Fruit fly (Drosophila melanogaster) whole organism, embryonic: Measurements from ENCODE around the gene mgr.

Source experiments
- Bdp1 ChIP-seq: fragments of 200-800 bp; sonication (Bioruptor generic); optimal IDR thresholded peaks from 3 replicates; lab custom pipeline; 2016; ENCODE audit warnings: missing biosample characterization, missing genetic modification characterization
- CG10147 ChIP-seq: fragments of 200-800 bp; sonication (Bioruptor generic); optimal IDR thresholded peaks from 2 replicates; lab custom pipeline; 2019; ENCODE audit warnings: missing biosample characterization, mild to moderate bottlenecking, missing genetic modification characterization, moderate library complexity
- CG11085 ChIP-seq: fragments of 200-800 bp; sonication (Bioruptor generic); IDR thresholded peaks from 2 replicates; pipeline ENCODE4 v1.3.6; 2022; ENCODE audit warnings: missing biosample characterization, missing genetic modification characterization
- CG11398 ChIP-seq: fragments of 200-800 bp; sonication (Bioruptor generic); optimal IDR thresholded peaks from 2 replicates; lab custom pipeline; 2016; ENCODE audit warnings: missing biosample characterization, missing genetic modification characterization
- CG11504 ChIP-seq: fragments of 200-800 bp; sonication (Bioruptor generic); optimal IDR thresholded peaks from 3 replicates; lab custom pipeline; 2019; ENCODE audit warnings: missing biosample characterization, mild to moderate bottlenecking, missing genetic modification characterization, moderate library complexity
- CG11560 ChIP-seq: fragments of 200-800 bp; sonication (Bioruptor generic); IDR thresholded peaks from 3 replicates; pipeline ENCODE4 v1.3.6; 2022; ENCODE audit warnings: missing biosample characterization, missing genetic modification characterization
- CG11696 ChIP-seq: fragments of 200-800 bp; sonication (Bioruptor generic); IDR thresholded peaks from 2 replicates; pipeline ENCODE4 v1.3.6; 2022; ENCODE audit warnings: missing biosample characterization, missing genetic modification characterization
- CG13287 ChIP-seq: fragments of 200-800 bp; sonication (Bioruptor generic); IDR thresholded peaks from 2 replicates; pipeline ENCODE4 v1.3.6; 2022; ENCODE audit warnings: missing biosample characterization, missing genetic modification characterization; ENCODE audit not compliant: partially characterized antibody
- CG14441 ChIP-seq: fragments of 200-800 bp; sonication (Bioruptor generic); IDR thresholded peaks from 2 replicates; pipeline ENCODE4 v1.3.6; 2022; ENCODE audit warnings: missing biosample characterization, missing genetic modification characterization
- CG14860 ChIP-seq: fragments of 200-800 bp; sonication (Bioruptor generic); IDR thresholded peaks from 3 replicates; pipeline ENCODE4 v1.3.6; 2022; ENCODE audit warnings: missing biosample characterization, missing genetic modification characterization; ENCODE audit not compliant: partially characterized antibody
- CG15696 ChIP-seq: fragments of 200-800 bp; sonication (Bioruptor generic); optimal IDR thresholded peaks from 2 replicates; lab custom pipeline; 2019; ENCODE audit warnings: missing biosample characterization, mild to moderate bottlenecking, missing genetic modification characterization, moderate library complexity
- CG16779 ChIP-seq: fragments of 200-800 bp; sonication (Bioruptor generic); IDR thresholded peaks from 2 replicates; pipeline ENCODE4 v1.3.6; 2022; ENCODE audit warnings: missing biosample characterization, missing genetic modification characterization
- CG18599 ChIP-seq: fragments of 200-800 bp; sonication (Bioruptor generic); optimal IDR thresholded peaks from 3 replicates; lab custom pipeline; 2017; ENCODE audit warnings: missing biosample characterization, missing genetic modification characterization, mild to moderate bottlenecking, moderate library complexity, missing genetic modification reagents
- CG2116 ChIP-seq: fragments of 200-800 bp; sonication (Bioruptor generic); optimal IDR thresholded peaks from 3 replicates; lab custom pipeline; 2018; ENCODE audit warnings: missing biosample characterization, mild to moderate bottlenecking, missing genetic modification characterization
- CG33213 ChIP-seq: fragments of 200-800 bp; sonication (Bioruptor generic); optimal IDR thresholded peaks from 3 replicates; lab custom pipeline; 2016; ENCODE audit warnings: missing biosample characterization, missing genetic modification characterization
- CG3726 ChIP-seq: fragments of 200-800 bp; sonication (Bioruptor generic); IDR thresholded peaks from 3 replicates; pipeline ENCODE4, ENCODE4 v1.3.6; 2022; ENCODE audit warnings: missing biosample characterization, missing genetic modification characterization
- CG4404 ChIP-seq: fragments of 200-800 bp; sonication (Bioruptor generic); IDR thresholded peaks from 2 replicates; pipeline ENCODE4 v1.3.6; 2022; ENCODE audit warnings: missing biosample characterization, missing genetic modification characterization
- CG4707 ChIP-seq: fragments of 200-800 bp; sonication (Bioruptor generic); optimal IDR thresholded peaks from 2 replicates; lab custom pipeline; 2018; ENCODE audit warnings: missing biosample characterization, mild to moderate bottlenecking, missing genetic modification characterization, moderate library complexity
- CG6854 ChIP-seq: fragments of 200-800 bp; sonication (Bioruptor generic); optimal IDR thresholded peaks from 3 replicates; lab custom pipeline; 2017; ENCODE audit warnings: missing biosample characterization, mild to moderate bottlenecking, missing genetic modification characterization
- CG7271 ChIP-seq: fragments of 200-800 bp; sonication (Bioruptor generic); optimal IDR thresholded peaks from 2 replicates; lab custom pipeline; 2018; ENCODE audit warnings: missing biosample characterization, mild to moderate bottlenecking, missing genetic modification characterization, moderate library complexity
- CG8388 ChIP-seq: fragments of 200-800 bp; sonication (Bioruptor generic); optimal IDR thresholded peaks from 2 replicates; lab custom pipeline; 2019; ENCODE audit warnings: missing biosample characterization, mild to moderate bottlenecking, missing genetic modification characterization, moderate library complexity
- CG8478 ChIP-seq: fragments of >200 bp; optimal IDR thresholded peaks from 2 replicates; lab custom pipeline; 2018
- D19A ChIP-seq: fragments of 200-800 bp; optimal IDR thresholded peaks from 3 replicates; lab custom pipeline; 2019; ENCODE audit warnings: missing biosample characterization, mild to moderate bottlenecking, missing genetic modification characterization, moderate library complexity
- Dbx ChIP-seq: fragments of 200-800 bp; sonication (Bioruptor generic); IDR thresholded peaks from 3 replicates; pipeline ENCODE4 v1.3.6; 2022; ENCODE audit warnings: missing biosample characterization, missing genetic modification characterization
- Dll ChIP-seq: fragments of 200-800 bp; sonication (Bioruptor generic); IDR thresholded peaks from 4 replicates; pipeline ENCODE4 v1.3.6; 2022; ENCODE audit warnings: missing biosample characterization, missing genetic modification characterization; ENCODE audit not compliant: partially characterized antibody
- Dp ChIP-seq: fragments of 200-800 bp; sonication (Bioruptor generic); optimal IDR thresholded peaks from 2 replicates; lab custom pipeline; 2018; ENCODE audit warnings: missing biosample characterization, mild to moderate bottlenecking, missing genetic modification characterization, moderate library complexity
- Kr ChIP-seq: fragments of 200-800 bp; sonication (Bioruptor generic); optimal IDR thresholded peaks from 2 replicates; lab custom pipeline; 2017; ENCODE audit warnings: missing biosample characterization, mild to moderate bottlenecking, missing genetic modification characterization
- PHDP ChIP-seq: fragments of 200-800 bp; sonication (Bioruptor generic); optimal IDR thresholded peaks from 3 replicates; lab custom pipeline; 2018; ENCODE audit warnings: missing biosample characterization, mild to moderate bottlenecking, missing genetic modification characterization, moderate library complexity
- Usf ChIP-seq: fragments of 200-800 bp; sonication (Bioruptor generic); optimal IDR thresholded peaks from 2 replicates; lab custom pipeline; 2017; ENCODE audit warnings: missing genotype, missing biosample characterization, missing genetic modification characterization
- ara ChIP-seq: fragments of 200-800 bp; sonication (Bioruptor generic); IDR thresholded peaks from 2 replicates; pipeline ENCODE4 v1.3.6; 2022; ENCODE audit warnings: missing biosample characterization, missing genetic modification characterization
- caup ChIP-seq: fragments of 200-800 bp; sonication (Bioruptor generic); optimal IDR thresholded peaks from 3 replicates; lab custom pipeline; 2017; ENCODE audit warnings: missing biosample characterization, mild to moderate bottlenecking, missing genetic modification characterization, moderate library complexity; ENCODE audit not compliant: severe bottlenecking
- croc ChIP-seq: fragments of 200-800 bp; sonication (Bioruptor generic); conservative IDR thresholded peaks from 3 replicates; pipeline ENCODE4 v1.3.6; 2022; ENCODE audit warnings: missing biosample characterization, missing genetic modification characterization
- dan ChIP-seq: fragments of 200-800 bp; sonication (Bioruptor generic); IDR thresholded peaks from 2 replicates; pipeline ENCODE4 v1.3.6; 2022; ENCODE audit warnings: missing biosample characterization, missing genetic modification characterization
- dpn ChIP-seq, 2 experiments: fragments of 200-800 bp; sonication (Bioruptor generic); optimal IDR thresholded peaks; 3 replicates each; lab custom pipeline; 2016; ENCODE audit warnings: missing biosample characterization in 2 of 2, missing genetic modification characterization in 2 of 2
- exex ChIP-seq: fragments of 200-800 bp; sonication (Bioruptor generic); optimal IDR thresholded peaks from 4 replicates; lab custom pipeline; 2018; ENCODE audit warnings: missing biosample characterization, mild to moderate bottlenecking, missing genetic modification characterization, moderate library complexity
- eyg ChIP-seq: fragments of 200-800 bp; sonication (Bioruptor generic); optimal IDR thresholded peaks from 3 replicates; lab custom pipeline; 2016; ENCODE audit warnings: missing biosample characterization, missing genetic modification characterization
- fd64A ChIP-seq: fragments of 200-800 bp; sonication (Bioruptor generic); optimal IDR thresholded peaks from 3 replicates; lab custom pipeline; 2018; ENCODE audit warnings: missing biosample characterization, mild to moderate bottlenecking, missing genetic modification characterization
- hbn ChIP-seq: fragments of 200-800 bp; sonication (Bioruptor generic); IDR thresholded peaks from 2 replicates; pipeline ENCODE4 v1.3.6; 2022; ENCODE audit warnings: missing biosample characterization, missing genetic modification characterization; ENCODE audit not compliant: partially characterized antibody
- inv ChIP-seq: fragments of 200-800 bp; sonication (Bioruptor generic); IDR thresholded peaks from 2 replicates; pipeline ENCODE4 v1.3.6; 2022; ENCODE audit warnings: missing biosample characterization, missing genetic modification characterization; ENCODE audit not compliant: partially characterized antibody
- lmd ChIP-seq: fragments of 200-800 bp; sonication (Bioruptor generic); IDR thresholded peaks from 2 replicates; pipeline ENCODE4 v1.3.6; 2022; ENCODE audit warnings: missing biosample characterization, missing genetic modification characterization
- nerfin-2 ChIP-seq: fragments of 200-800 bp; sonication (Bioruptor generic); IDR thresholded peaks from 2 replicates; pipeline ENCODE4 v1.3.6; 2022; ENCODE audit warnings: missing biosample characterization, missing genetic modification characterization; ENCODE audit not compliant: partially characterized antibody
- org-1 ChIP-seq: fragments of 200-800 bp; sonication (Bioruptor generic); optimal IDR thresholded peaks from 2 replicates; lab custom pipeline; 2017; ENCODE audit warnings: missing biosample characterization, missing genetic modification characterization
- ranshi ChIP-seq: fragments of 200-800 bp; sonication (Bioruptor generic); IDR thresholded peaks from 2 replicates; pipeline ENCODE4 v1.3.6; 2022; ENCODE audit warnings: missing biosample characterization, missing genetic modification characterization
- rib ChIP-seq: fragments of 200-800 bp; sonication (Bioruptor generic); IDR thresholded peaks from 2 replicates; pipeline ENCODE4 v1.3.6; 2022; ENCODE audit warnings: missing biosample characterization, missing genetic modification characterization
- schlank ChIP-seq: fragments of 200-800 bp; sonication (Bioruptor generic); optimal IDR thresholded peaks from 2 replicates; lab custom pipeline; 2018; ENCODE audit warnings: missing biosample characterization, mild to moderate bottlenecking, missing genetic modification characterization
- sd ChIP-seq: fragments of 200-800 bp; sonication (Bioruptor generic); optimal IDR thresholded peaks from 3 replicates; lab custom pipeline; 2018; ENCODE audit warnings: missing biosample characterization, mild to moderate bottlenecking, missing genetic modification characterization, moderate library complexity
- stc ChIP-seq: fragments of 200-800 bp; sonication (Bioruptor generic); IDR thresholded peaks from 2 replicates; pipeline ENCODE4 v1.3.6; 2022; ENCODE audit warnings: missing biosample characterization, missing genetic modification characterization
- unc-4 ChIP-seq: fragments of 200-800 bp; sonication (Bioruptor generic); IDR thresholded peaks from 2 replicates; pipeline ENCODE4 v1.3.6; 2022; ENCODE audit warnings: missing biosample characterization, missing genetic modification characterization; ENCODE audit not compliant: partially characterized antibody
- zfh2 ChIP-seq: fragments of 200-800 bp; sonication (Bioruptor generic); optimal IDR thresholded peaks from 2 replicates; lab custom pipeline; 2016; ENCODE audit warnings: missing biosample characterization, missing genetic modification characterization

mgr gene

DNA sequence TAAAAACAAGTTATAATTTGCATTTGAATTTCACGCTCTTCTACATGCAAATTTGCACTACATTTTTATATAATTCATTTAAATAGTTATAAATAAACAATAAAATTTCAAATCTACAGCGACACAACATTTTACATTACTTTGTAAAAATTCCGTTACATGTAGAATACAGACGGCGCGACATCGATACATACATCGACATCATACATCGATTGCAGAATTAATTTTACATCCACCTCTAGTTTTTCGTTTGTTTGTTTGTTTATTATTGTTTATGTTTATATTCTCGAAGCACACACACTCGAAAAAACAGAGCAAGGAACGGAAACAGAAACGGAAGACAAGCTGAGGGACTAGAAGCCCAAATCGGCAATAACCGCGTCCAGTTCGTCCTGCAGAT lies 27.9 kb upstream of the mgr start, which contains the start of gene CG17230 (continued):
- no peak for TF ChIP-seq CG10147
- no peak for TF ChIP-seq CG4404 (GFP tag; lab: Robert Waterston, UW)
- peak; percentile 77 for TF ChIP-seq Dll (GFP tag; lab: Robert Waterston, UW)
- TF ChIP-seq CG13287, result peak; percentile 82
- no peak for TF ChIP-seq CG33213 (GFP tag; lab: Kevin White, UChicago)
- no peak for TF ChIP-seq CG11560 (tag; lab: Robert Waterston, UW)
- no peak for TF ChIP-seq CG14441 (GFP tag; lab: Robert Waterston, UW)
- TF ChIP-seq CG11085 (GFP tag; lab: Robert Waterston, UW), result no peak
- no peak for TF ChIP-seq Usf (GFP tag; lab: Kevin White, UChicago)
- no peak for TF ChIP-seq CG18599 (GFP tag; lab: Kevin White, UChicago)
- no peak for TF ChIP-seq CG8388

- TF ChIP-seq CG14860 (GFP tag; lab: Robert Waterston, UW), result no peak
- TF ChIP-seq sd (tag; lab: Kevin White, UChicago), result no peak
- no peak for TF ChIP-seq inv (GFP tag; lab: Robert Waterston, UW)
- peak; percentile 7 for TF ChIP-seq CG7271 (tag; lab: Kevin White, UChicago)
- TF ChIP-seq dan (GFP tag; lab: Robert Waterston, UW), result no peak
- no peak for TF ChIP-seq ranshi (GFP tag; lab: Robert Waterston, UW)
- no peak for TF ChIP-seq ara
- peak; percentile 55 for TF ChIP-seq zfh2 (GFP tag; lab: Kevin White, UChicago)
- 0 out of 2 replicates have a peak, but pooled peaks have one; percentile 17 for TF ChIP-seq stc (GFP tag; lab: Robert Waterston, UW)
- TF ChIP-seq nerfin-2 (GFP tag; lab: Robert Waterston, UW), result no peak
- TF ChIP-seq hbn (GFP tag; lab: Robert Waterston, UW), result no peak
- no peak for TF ChIP-seq org-1
- no peak for TF ChIP-seq CG6854 (GFP tag; lab: Kevin White, UChicago)
- no peak for TF ChIP-seq Dbx (GFP tag; lab: Robert Waterston, UW)
- TF ChIP-seq croc (GFP tag; lab: Robert Waterston, UW), result no peak
- TF ChIP-seq Kr (GFP tag; lab: Kevin White, UChicago), result no peak
- no peak for TF ChIP-seq schlank (tag; lab: Kevin White, UChicago)
- no peak for TF ChIP-seq unc-4
- TF ChIP-seq caup, result peak; percentile 51
- TF ChIP-seq Dp (GFP tag; lab: Kevin White, UChicago), result peak; percentile 29
- TF ChIP-seq CG3726 (GFP tag; lab: Robert Waterston, UW), result no peak
- TF ChIP-seq PHDP, result peak; percentile 65
- TF ChIP-seq dpn (GFP tag; optimal IDR thresholded peaks at IDR 0.05; lab: Kevin White, UChicago), result peak; percentile 41 to 50
- no peak for TF ChIP-seq CG11398 (GFP tag; lab: Kevin White, UChicago)
- TF ChIP-seq CG2116 (GFP tag; lab: Kevin White, UChicago), result peak; percentile 87
- TF ChIP-seq CG11696 (GFP tag; lab: Robert Waterston, UW), result no peak
- no peak for TF ChIP-seq CG8478
- no peak for TF ChIP-seq exex
- TF ChIP-seq fd64A (GFP tag; lab: Kevin White, UChicago), result no peak
- TF ChIP-seq CG11504 (tag; lab: Kevin White, UChicago), result no peak
- TF ChIP-seq eyg (GFP tag; lab: Kevin White, UChicago), result peak; percentile 14
- no peak for TF ChIP-seq CG16779 (GFP tag; lab: Robert Waterston, UW)
- TF ChIP-seq CG15696 (tag; lab: Kevin White, UChicago), result peak; percentile 21
- TF ChIP-seq Bdp1 (GFP tag; lab: Kevin White, UChicago), result peak; percentile 27
- TF ChIP-seq CG4707 (GFP tag; lab: Kevin White, UChicago), result peak; percentile 11
- TF ChIP-seq D19A, result no peak
- TF ChIP-seq lmd, result peak; percentile 25; the same call in 1 of the 2 replicates
- no peak for TF ChIP-seq rib
Measured at dm6 chr3R:11435537-11436234, 26.0 kb upstream of the mgr start, which contains the start of the genes Exd2 and CG5281. TSS of gene Exd2 (minus strand) at chr3R:11435703. TSS of gene CG5281 (plus strand) at chr3R:11435850.
